Worm (Caenorhabditis elegans): ENCODE measurements around the gene Y37H2A.13.

Gene Y37H2A.13

ce11 chrV:18171568-18171967 lies 28.9 kb downstream of the Y37H2A.13 start, which contains the start of gene C14A6.8:
Gene C14A6.8, minus strand, starts transcription at chrV:18171668.
- no peak for TF ChIP-seq efl-1 (optimal IDR thresholded peaks at IDR 0.05)
- TF ChIP-seq efl-1 (GFP tag; optimal IDR thresholded peaks at IDR 0.05 in 1 of 2) = peak in 1 of 2 experiments; percentile 34
- no peak for TF ChIP-seq F16B12.6 (tag; optimal IDR thresholded peaks at IDR 0.05)

- no peak for TF ChIP-seq alr-1 (tag; optimal IDR thresholded peaks at IDR 0.05; ENCODE audit: borderline replicate concordance)
- no peak for TF ChIP-seq nhr-77 (tag; optimal IDR thresholded peaks at IDR 0.05)
- no peak for TF ChIP-seq unc-130 (tag; optimal IDR thresholded peaks at IDR 0.05)
- no peak for TF ChIP-seq pag-3 (tag; optimal IDR thresholded peaks at IDR 0.05; ENCODE audit: borderline replicate concordance, insufficient read depth)
- TF ChIP-seq mef-2 (tag; optimal IDR thresholded peaks at IDR 0.05) = no peak
These were observed 36.0 kb downstream of the Y37H2A.13 start, which contains the start of gene C31G12.4 for ce11 chrV:18178659-18179058. Gene C31G12.4, minus strand, starts transcription at chrV:18178759.

ce11 chrV:18179663-18180062 lies 37.0 kb downstream of the Y37H2A.13 start, which contains the start of gene C31G12.1:
Gene C31G12.1, plus strand, starts transcription at chrV:18179963.
- no peak for TF ChIP-seq ceh-90 (tag; optimal IDR thresholded peaks at IDR 0.05)
- no peak for TF ChIP-seq unc-98 (GFP tag; IDR thresholded peaks at IDR 0.05)
- no peak for TF ChIP-seq F16B12.6 (tag; optimal IDR thresholded peaks at IDR 0.05)
- no peak for TF ChIP-seq C34B4.2 (tag; optimal IDR thresholded peaks at IDR 0.05)
- no peak for TF ChIP-seq nhr-77 (tag; optimal IDR thresholded peaks at IDR 0.05)

- TF ChIP-seq egl-13 (tag; optimal IDR thresholded peaks at IDR 0.05) (no peak), fos-1 (tag; optimal IDR thresholded peaks at IDR 0.05) (no peak), pag-3 (tag; optimal IDR thresholded peaks at IDR 0.05; ENCODE audit: borderline replicate concordance, insufficient read depth) (no peak), lin-39 (tag; optimal IDR thresholded peaks at IDR 0.05) (no peak), swsn-7 (tag; optimal IDR thresholded peaks at IDR 0.05) (no peak), alr-1 (tag; optimal IDR thresholded peaks at IDR 0.05; ENCODE audit: borderline replicate concordance) (no peak), sox-4 (tag; optimal IDR thresholded peaks at IDR 0.05) (no peak), fkh-8 (tag; optimal IDR thresholded peaks at IDR 0.05) (no peak), aha-1 (tag; optimal IDR thresholded peaks at IDR 0.05) (no peak), hlh-17 (GFP tag; optimal IDR thresholded peaks at IDR 0.05; ENCODE audit: borderline replicate concordance) (no peak), zip-4 (GFP tag; optimal IDR thresholded peaks at IDR 0.05) (no peak)
These were observed 42.3 kb downstream of the Y37H2A.13 start, which contains the start of gene C31G12.3 for ce11 chrV:18184910-18185309. Gene C31G12.3, plus strand, starts transcription at chrV:18185210.

ce11 chrV:18188328-18188727 lies 45.7 kb downstream of the Y37H2A.13 start, which contains the start of gene clec-245:
Gene clec-245, minus strand, starts transcription at chrV:18188428.
- peak; percentile 60 for TF ChIP-seq nhr-85 (tag)
- TF ChIP-seq nhr-47 (tag; optimal IDR thresholded peaks at IDR 0.05) = no peak

ce11 chrV:18189181-18189580 lies 46.5 kb downstream of the Y37H2A.13 start, which contains the start of gene clec-246:
Gene clec-246, plus strand, starts transcription at chrV:18189481.
- TF ChIP-seq nhr-90 (tag; optimal IDR thresholded peaks at IDR 0.05; ENCODE audit: poor library complexity) = no peak
- TF ChIP-seq elt-2 (tag; optimal IDR thresholded peaks at IDR 0.05) = no peak
- no peak for TF ChIP-seq fos-1 (tag; optimal IDR thresholded peaks at IDR 0.05)
- TF ChIP-seq unc-62 (GFP tag; optimal IDR thresholded peaks at IDR 0.05) = no peak
- TF ChIP-seq pax-3 (tag; optimal IDR thresholded peaks at IDR 0.05) = no peak
- no peak for TF ChIP-seq C16A3.4 (tag; optimal IDR thresholded peaks at IDR 0.05)
- no peak for TF ChIP-seq lsy-2 (tag; optimal IDR thresholded peaks at IDR 0.05)
- no peak for TF ChIP-seq nhr-237 (tag; optimal IDR thresholded peaks at IDR 0.05)
- TF ChIP-seq nhr-20 (tag; optimal IDR thresholded peaks at IDR 0.05) = no peak
- TF ChIP-seq elt-3 (tag; optimal IDR thresholded peaks at IDR 0.05) = no peak
- TF ChIP-seq sup-37 (GFP tag; optimal IDR thresholded peaks at IDR 0.05) = no peak
- TF ChIP-seq nhr-77 (tag; optimal IDR thresholded peaks at IDR 0.05) = no peak
- no peak for TF ChIP-seq rnt-1 (tag; optimal IDR thresholded peaks at IDR 0.05)
- TF ChIP-seq dpl-1 (GFP tag; optimal IDR thresholded peaks at IDR 0.05) = no peak
- no peak for TF ChIP-seq pag-3 (tag; optimal IDR thresholded peaks at IDR 0.05; ENCODE audit: borderline replicate concordance, insufficient read depth)
- TF ChIP-seq snu-23 (GFP tag; optimal IDR thresholded peaks at IDR 0.05) = no peak
- TF ChIP-seq lin-35 (GFP tag; optimal IDR thresholded peaks at IDR 0.05) = no peak
- no peak for TF ChIP-seq mab-9 (GFP tag; IDR thresholded peaks at IDR 0.05)
- no peak for TF ChIP-seq mep-1 (tag; optimal IDR thresholded peaks at IDR 0.05)
- TF ChIP-seq grh-1 (GFP tag; IDR thresholded peaks at IDR 0.05) = no peak

Measured in whole organism, L1 larva.